Worm (Caenorhabditis elegans): ENCODE results near the gene C27F2.10.

DNA sequence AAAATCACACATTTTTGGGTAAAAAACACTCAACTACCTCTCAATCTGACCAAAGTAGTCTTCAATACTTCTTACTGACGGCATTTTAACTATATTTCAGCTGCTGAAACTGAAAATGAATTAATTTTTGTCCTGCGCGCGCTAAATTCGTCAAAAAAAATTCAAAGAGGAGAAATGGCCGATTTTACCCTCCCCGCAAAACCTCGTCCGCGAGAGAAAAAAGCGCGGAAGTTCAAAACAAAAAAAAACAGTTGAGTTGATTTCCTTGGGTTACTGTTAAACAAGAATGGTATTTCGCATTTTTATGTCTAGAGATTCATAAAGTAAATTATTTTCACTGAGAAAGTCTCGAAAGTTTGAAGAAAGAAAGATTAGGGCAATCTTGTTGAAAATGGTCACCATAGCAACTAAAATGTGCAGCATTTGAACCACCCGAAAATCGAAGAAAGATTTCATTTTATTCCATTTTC lies at the start of gene C27F2.10, which contains the start of gene wdr-60:
- TF ChIP-seq rcor-1 (GFP tag; IDR thresholded peaks at IDR 0.05) (no peak), Y53F4B.3 (GFP tag; IDR thresholded peaks at IDR 0.05) (no peak), ama-1 (optimal IDR thresholded peaks at IDR 0.05) (no peak), ama-1 (GFP tag; optimal IDR thresholded peaks at IDR 0.05) (no peak), B0261.1 (tag; optimal IDR thresholded peaks at IDR 0.05) (no peak), ztf-6 (GFP tag; IDR thresholded peaks at IDR 0.05) (no peak), atf-7 (tag; optimal IDR thresholded peaks at IDR 0.05) (no peak), ccch-3 (GFP tag; optimal IDR thresholded peaks at IDR 0.05) (no peak), nhr-179 (tag; optimal IDR thresholded peaks at IDR 0.05) (no peak), F52B5.7 (tag; optimal IDR thresholded peaks at IDR 0.05) (no peak), F49E8.2 (tag; optimal IDR thresholded peaks at IDR 0.05; ENCODE audit: insufficient read depth) (no peak), egl-18 (GFP tag; IDR thresholded peaks at IDR 0.05) (no peak), nfya-1 (tag; optimal IDR thresholded peaks at IDR 0.05; ENCODE audit: borderline replicate concordance, insufficient read depth) (no peak)
